Worm (Caenorhabditis elegans): ENCODE results near the gene C17F4.8.

DNA sequence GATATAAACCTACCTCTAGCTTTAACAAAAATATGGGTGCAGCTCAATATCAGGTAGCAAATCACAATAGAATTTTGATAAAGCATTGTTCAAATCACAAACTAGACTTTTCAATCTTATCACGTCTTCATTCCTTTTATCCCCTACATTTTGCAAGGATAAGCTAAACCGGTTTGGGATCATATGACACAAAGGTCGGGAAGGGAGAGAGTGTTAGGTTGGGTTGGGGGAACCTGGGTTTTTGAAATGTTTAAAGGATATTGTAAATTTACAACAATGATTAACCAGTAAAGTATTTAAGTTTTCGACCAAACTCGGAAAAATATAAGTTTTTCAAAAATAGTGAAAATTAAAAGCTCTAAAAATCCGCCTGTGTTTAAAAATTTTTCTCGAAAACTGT lies 9.4 kb upstream of the C17F4.8 start, which contains the start of gene C17F4.12:
- TF ChIP-seq daf-8 (GFP tag; IDR thresholded peaks at IDR 0.05) (no peak), zip-11 (GFP tag; IDR thresholded peaks at IDR 0.05) (no peak), ceh-82 (tag; optimal IDR thresholded peaks at IDR 0.05) (no peak), cey-2 (tag; optimal IDR thresholded peaks at IDR 0.05; ENCODE audit: borderline replicate concordance, insufficient read depth) (no peak), jun-1 (tag; optimal IDR thresholded peaks at IDR 0.05) (no peak), nhr-42 (GFP tag; IDR thresholded peaks at IDR 0.05) (no peak), F37D6.2 (tag; optimal IDR thresholded peaks at IDR 0.05) (no peak), nhr-76 (tag; optimal IDR thresholded peaks at IDR 0.05) (no peak), nhr-237 (tag; optimal IDR thresholded peaks at IDR 0.05) (no peak), zag-1 (tag; optimal IDR thresholded peaks at IDR 0.05) (no peak), ztf-11 (tag; optimal IDR thresholded peaks at IDR 0.05) (no peak), dve-1 (tag; optimal IDR thresholded peaks at IDR 0.05; ENCODE audit: insufficient read depth) (no peak)
